Worm (Caenorhabditis elegans) whole organism, L1 larva: ENCODE measurements around the gene C25F6.6.

Experiments used
- C04F5.9 ChIP-seq: sonication (generic microtip); optimal IDR thresholded peaks from 2 replicates; lab custom pipeline; 2016; ENCODE audit warnings: missing genetic modification characterization, missing compliant biosample characterization
- aha-1 ChIP-seq: fragments of 150-350 bp; optimal IDR thresholded peaks from 2 replicates; lab custom pipeline; 2014; ENCODE audit warnings: missing biosample characterization, missing genetic modification characterization
- alr-1 ChIP-seq: fragments of 200-800 bp; sonication (Bioruptor generic); optimal IDR thresholded peaks from 2 replicates; lab custom pipeline; 2018; ENCODE audit warnings: borderline replicate concordance, mild to moderate bottlenecking, missing genetic modification characterization, missing compliant biosample characterization
- aly-2 ChIP-seq: fragments of 150-350 bp; optimal IDR thresholded peaks from 2 replicates; lab custom pipeline; 2014; ENCODE audit warnings: missing biosample characterization, missing genetic modification characterization
- ama-1 ChIP-seq: fragments of 150-350 bp; optimal IDR thresholded peaks from 2 replicates; lab custom pipeline; 2014
- ceh-90 ChIP-seq: sonication (generic microtip); optimal IDR thresholded peaks from 2 replicates; lab custom pipeline; 2016; ENCODE audit warnings: missing genetic modification characterization, missing compliant biosample characterization
- efl-1 ChIP-seq, 4 experiments: fragments of 150-350 bp; optimal IDR thresholded peaks in 3 of 4; peaks in 1 of 4; 1 replicate in 1 of 4; 2 replicates in 3 of 4; lab custom pipeline; 2014; ENCODE audit warnings: missing biosample characterization in 2 of 4, missing genetic modification characterization in 2 of 4, missing genetic modification reagents in 2 of 4
- efl-3 ChIP-seq: fragments of 200-800 bp; sonication (Bioruptor generic); optimal IDR thresholded peaks from 2 replicates; lab custom pipeline; 2018; ENCODE audit warnings: mild to moderate bottlenecking, missing genetic modification characterization, missing compliant biosample characterization
- egl-27 ChIP-seq, 2 experiments: fragments of 150-350 bp in 1 of 2; sonication (generic microtip); optimal IDR thresholded peaks; 3 replicates each; lab custom pipeline; 2017 to 2018; ENCODE audit warnings: missing biosample characterization in 2 of 2, missing genetic modification characterization in 2 of 2, missing genetic modification reagents in 2 of 2
- elt-2 ChIP-seq: sonication (generic microtip); optimal IDR thresholded peaks from 2 replicates; lab custom pipeline; 2016; ENCODE audit warnings: missing genetic modification characterization, mild to moderate bottlenecking, inconsistent platforms, missing compliant biosample characterization, missing genetic modification reagents
- ets-5 ChIP-seq: fragments of 200-800 bp; sonication (Bioruptor generic); IDR thresholded peaks from 2 replicates; pipeline ENCODE4 v1.3.6; 2022; ENCODE audit warnings: missing genetic modification characterization, missing compliant biosample characterization
- fkh-8 ChIP-seq: sonication (generic microtip); optimal IDR thresholded peaks from 2 replicates; lab custom pipeline; 2016; ENCODE audit warnings: mild to moderate bottlenecking, missing genetic modification characterization, missing compliant biosample characterization
- hlh-17 ChIP-seq: fragments of 200-800 bp; sonication (Bioruptor generic); optimal IDR thresholded peaks from 2 replicates; lab custom pipeline; 2018; ENCODE audit warnings: missing genetic modification characterization, mild to moderate bottlenecking, missing compliant biosample characterization, moderate library complexity, borderline replicate concordance
- hpl-2 ChIP-seq: fragments of 150-350 bp; optimal IDR thresholded peaks from 2 replicates; lab custom pipeline; 2014; ENCODE audit warnings: missing biosample characterization, missing genetic modification reagents, missing genetic modification characterization
- jun-1 ChIP-seq: fragments of 150-350 bp; optimal IDR thresholded peaks from 2 replicates; lab custom pipeline; 2014; ENCODE audit warnings: missing biosample characterization, missing genetic modification reagents, missing genetic modification characterization
- lin-14 ChIP-seq: fragments of 200-800 bp; sonication (Bioruptor generic); optimal IDR thresholded peaks from 2 replicates; lab custom pipeline; 2018; ENCODE audit warnings: mild to moderate bottlenecking, missing genetic modification characterization, moderate library complexity, missing compliant biosample characterization
- lin-15B ChIP-seq: fragments of 150-350 bp; sonication (generic microtip); optimal IDR thresholded peaks from 3 replicates; lab custom pipeline; 2014; ENCODE audit warnings: missing biosample characterization, missing genetic modification characterization
- lin-35 ChIP-seq, 2 experiments: fragments of 150-350 bp; optimal IDR thresholded peaks; 2 replicates each; lab custom pipeline; 2014; ENCODE audit warnings: missing biosample characterization in 2 of 2, missing genetic modification characterization in 2 of 2, missing genetic modification reagents in 2 of 2
- lin-39 ChIP-seq: fragments of 150-350 bp; optimal IDR thresholded peaks from 2 replicates; lab custom pipeline; 2014; ENCODE audit warnings: missing biosample characterization, missing genetic modification reagents, missing genetic modification characterization
- mab-9 ChIP-seq: fragments of 200-800 bp; sonication (Bioruptor generic); IDR thresholded peaks from 2 replicates; pipeline ENCODE4 v1.3.6; 2022; ENCODE audit warnings: missing genetic modification reagents, missing genetic modification characterization, missing compliant biosample characterization
- nhr-11 ChIP-seq: fragments of 150-350 bp; optimal IDR thresholded peaks from 2 replicates; lab custom pipeline; 2014; ENCODE audit warnings: missing biosample characterization, missing genetic modification characterization
- nhr-12 ChIP-seq: sonication (generic microtip); optimal IDR thresholded peaks from 2 replicates; lab custom pipeline; 2017; ENCODE audit warnings: missing biosample characterization, missing genetic modification characterization
- nhr-19 ChIP-seq: fragments of 200-800 bp; sonication (Bioruptor generic); conservative IDR thresholded peaks from 2 replicates; pipeline ENCODE4 v1.3.6; 2022; ENCODE audit warnings: missing genetic modification characterization, missing compliant biosample characterization
- nhr-20 ChIP-seq: sonication (generic microtip); optimal IDR thresholded peaks from 2 replicates; lab custom pipeline; 2016; ENCODE audit warnings: mild to moderate bottlenecking, missing genetic modification characterization, missing compliant biosample characterization
- nhr-71 ChIP-seq: sonication (generic microtip); optimal IDR thresholded peaks from 2 replicates; lab custom pipeline; 2016; ENCODE audit warnings: mild to moderate bottlenecking, missing genetic modification characterization, moderate library complexity, missing compliant biosample characterization
- nhr-77 ChIP-seq: fragments of 150-350 bp; optimal IDR thresholded peaks from 2 replicates; lab custom pipeline; 2014; ENCODE audit warnings: missing biosample characterization, missing genetic modification characterization
- nhr-84 ChIP-seq: sonication (generic microtip); optimal IDR thresholded peaks from 2 replicates; lab custom pipeline; 2017; ENCODE audit warnings: missing biosample characterization, missing genetic modification characterization
- nhr-85 ChIP-seq: sonication (generic microtip); peaks from one replicate; lab custom pipeline; 2016; ENCODE audit warnings: missing genetic modification characterization, inconsistent platforms, missing compliant biosample characterization
- nhr-90 ChIP-seq: sonication (generic microtip); optimal IDR thresholded peaks from 2 replicates; lab custom pipeline; 2016; ENCODE audit warnings: mild to moderate bottlenecking, missing genetic modification characterization, missing compliant biosample characterization; ENCODE audit not compliant: poor library complexity
- pqm-1 ChIP-seq: sonication (generic microtip); optimal IDR thresholded peaks from 3 replicates; lab custom pipeline; 2017; ENCODE audit warnings: missing biosample characterization, missing genetic modification characterization
- rnt-1 ChIP-seq: sonication (generic microtip); optimal IDR thresholded peaks from 2 replicates; lab custom pipeline; 2016; ENCODE audit warnings: mild to moderate bottlenecking, missing genetic modification characterization, moderate library complexity, missing compliant biosample characterization
- snpc-4 ChIP-seq: fragments of 150-350 bp; optimal IDR thresholded peaks from 2 replicates; lab custom pipeline; 2014; ENCODE audit warnings: missing biosample characterization, missing genetic modification characterization
- sox-4 ChIP-seq: sonication (generic microtip); optimal IDR thresholded peaks from 2 replicates; lab custom pipeline; 2016; ENCODE audit warnings: missing genetic modification characterization, missing compliant biosample characterization
- tbx-2 ChIP-seq: sonication (generic microtip); optimal IDR thresholded peaks from 2 replicates; lab custom pipeline; 2016; ENCODE audit warnings: missing genetic modification characterization, missing compliant biosample characterization
- tlp-1 ChIP-seq: fragments of 150-350 bp; optimal IDR thresholded peaks from 2 replicates; lab custom pipeline; 2014; ENCODE audit warnings: missing biosample characterization, missing genetic modification characterization
- unc-130 ChIP-seq: fragments of 150-350 bp; optimal IDR thresholded peaks from 2 replicates; lab custom pipeline; 2017; ENCODE audit warnings: missing biosample characterization, missing genetic modification characterization, inconsistent platforms
- unc-98 ChIP-seq: fragments of 200-800 bp; sonication (Bioruptor generic); IDR thresholded peaks from 2 replicates; pipeline ENCODE4 v1.3.6; 2022; ENCODE audit warnings: missing genetic modification characterization, missing compliant biosample characterization

The C25F6.6 gene

DNA sequence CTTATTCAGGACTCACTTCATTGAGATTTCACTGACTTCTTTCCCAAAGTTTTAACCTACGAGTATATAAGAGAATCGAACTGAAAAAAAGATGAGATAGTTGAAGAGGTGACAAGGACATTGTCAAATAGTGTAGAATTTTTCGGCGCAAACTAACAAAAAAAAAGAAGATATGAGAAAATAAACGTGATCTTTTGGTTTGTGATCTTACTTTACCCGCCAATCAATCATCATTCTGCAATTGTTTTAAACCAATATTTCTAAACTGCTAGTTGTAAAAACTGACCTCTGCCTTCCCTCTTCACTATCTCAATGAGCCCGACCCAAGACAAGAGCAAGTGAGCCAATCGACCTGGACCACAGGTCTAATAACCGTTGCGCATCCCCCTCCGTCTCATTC, 15.5 kb upstream of the C25F6.6 start:
- peak; percentile 3 for TF ChIP-seq nhr-71
- TF ChIP-seq lin-14 (GFP tag; lab: Kevin White, UChicago), result peak; percentile 26
- TF ChIP-seq rnt-1, result no peak
- no peak for TF ChIP-seq aly-2 (tag; lab: Kevin White, UChicago)
- no peak for TF ChIP-seq fkh-8 (tag; lab: Kevin White, UChicago)
- no peak for TF ChIP-seq nhr-11 (tag; lab: Kevin White, UChicago)
- 0 out of 2 replicates have a peak, but pooled peaks have one; percentile 3 for TF ChIP-seq nhr-19 (GFP tag; lab: Robert Waterston, UW)
- no peak for TF ChIP-seq egl-27 (tag; optimal IDR thresholded peaks at IDR 0.05; lab: Kevin White, UChicago)
- no peak for TF ChIP-seq alr-1 (tag; lab: Kevin White, UChicago)
- peak; percentile 1 for TF ChIP-seq tbx-2 (tag; lab: Kevin White, UChicago)
- no peak for TF ChIP-seq ets-5
- TF ChIP-seq ceh-90 (tag; lab: Kevin White, UChicago), result no peak
- no peak for TF ChIP-seq hpl-2 (GFP tag; lab: Kevin White, UChicago)
- no peak for TF ChIP-seq snpc-4 (tag; lab: Kevin White, UChicago)
- peak; percentile 85 for TF ChIP-seq nhr-85 (tag; lab: Kevin White, UChicago)
- no peak for TF ChIP-seq lin-15B (tag; lab: Kevin White, UChicago)
- no peak for TF ChIP-seq unc-130 (tag; lab: Kevin White, UChicago)
- TF ChIP-seq nhr-12 (tag; lab: Kevin White, UChicago), result no peak
- peak; percentile 9 for TF ChIP-seq nhr-90 (tag; lab: Kevin White, UChicago)
- TF ChIP-seq unc-98, result no peak
- TF ChIP-seq tlp-1 (tag; lab: Kevin White, UChicago), result no peak
- no peak for TF ChIP-seq jun-1 (tag; lab: Kevin White, UChicago)
- no peak for TF ChIP-seq nhr-77 (tag; lab: Kevin White, UChicago)
- no peak for TF ChIP-seq pqm-1 (tag; lab: Kevin White, UChicago)
- TF ChIP-seq nhr-20 (tag; lab: Kevin White, UChicago), result peak; percentile 46
- no peak for TF ChIP-seq aha-1 (tag; lab: Kevin White, UChicago)
- TF ChIP-seq ama-1, result no peak

DNA sequence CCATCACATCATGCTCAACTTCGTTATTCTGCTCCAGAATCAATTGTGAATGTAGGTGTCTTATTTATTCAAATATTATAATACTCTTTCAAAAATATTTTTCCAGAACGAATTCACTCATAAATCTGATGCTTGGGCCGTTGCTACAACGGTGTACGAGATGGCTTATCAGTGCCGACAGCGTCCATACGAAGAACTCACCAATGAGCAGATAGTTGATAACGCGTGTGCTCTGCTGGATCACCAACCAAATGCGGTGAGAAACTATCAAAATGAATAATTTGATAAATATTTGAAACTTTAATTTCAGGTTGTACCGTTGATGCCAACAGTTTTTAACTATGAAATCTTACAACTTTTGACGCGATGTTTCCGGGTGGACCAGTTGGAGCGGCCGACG, 15.0 kb upstream of the C25F6.6 start:
- TF ChIP-seq unc-98, result no peak
- peak; percentile 71 for TF ChIP-seq elt-2 (tag; lab: Kevin White, UChicago)

DNA sequence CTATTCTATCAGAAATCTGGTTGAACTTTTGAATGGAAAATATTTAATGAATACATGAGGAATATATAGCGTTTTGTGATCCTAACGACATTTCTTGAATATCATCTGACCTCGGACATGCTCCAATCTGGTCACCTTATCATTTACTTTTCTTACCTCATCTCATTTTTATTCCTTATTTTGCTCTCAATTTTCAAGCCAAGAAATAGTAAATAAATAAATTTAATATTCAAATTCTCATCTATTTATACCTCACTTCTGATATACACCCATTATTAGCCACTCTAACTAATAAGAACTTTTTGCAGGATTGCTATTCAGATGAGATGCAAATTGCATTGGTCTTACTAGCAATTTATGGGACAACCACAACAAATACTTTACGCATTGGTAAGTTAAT, 10.3 kb upstream of the C25F6.6 start, which contains the start of gene ddr-1:
TSS of gene ddr-1 (plus strand) at position 301 of the 400 bp plus-strand sequence.
- TF ChIP-seq efl-3 (GFP tag; lab: Kevin White, UChicago) (no peak), sox-4 (tag; lab: Kevin White, UChicago) (no peak), lin-39 (tag; lab: Kevin White, UChicago) (no peak), nhr-11 (tag; lab: Kevin White, UChicago) (no peak), nhr-90 (tag; lab: Kevin White, UChicago) (no peak)

DNA sequence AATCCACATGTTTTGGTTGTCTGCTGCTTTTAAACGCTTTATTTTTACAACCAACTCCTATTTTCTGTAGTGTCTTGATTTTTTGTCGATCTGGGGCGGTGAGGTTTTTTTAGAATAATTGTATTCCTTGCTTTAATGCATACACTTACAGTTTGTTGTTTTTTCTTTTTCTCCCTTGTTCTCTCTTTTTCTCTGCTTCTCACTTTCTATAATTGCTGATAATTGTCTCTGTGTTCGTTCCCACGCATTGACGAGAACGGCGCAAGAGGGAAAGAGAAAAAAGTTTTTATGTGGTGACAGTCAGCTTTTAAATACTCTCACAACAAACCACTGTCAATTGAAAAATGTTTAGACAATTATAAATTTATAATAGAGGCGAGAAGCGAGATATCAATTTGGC, 8.1 kb upstream of the C25F6.6 start:
- TF ChIP-seq mab-9 (GFP tag; lab: Robert Waterston, UW) (no peak), pqm-1 (tag; lab: Kevin White, UChicago) (no peak), efl-1 (optimal IDR thresholded peaks at IDR 0.05; lab: Kevin White, UChicago) (no peak), efl-1 (GFP tag; optimal IDR thresholded peaks at IDR 0.05 in 1 of 2; lab: Kevin White, UChicago) (peak in 1 of 2 experiments; percentile 43), snpc-4 (tag; lab: Kevin White, UChicago) (no peak), hlh-17 (GFP tag; lab: Kevin White, UChicago) (no peak), nhr-11 (tag; lab: Kevin White, UChicago) (no peak), nhr-84 (tag; lab: Kevin White, UChicago) (no peak), lin-35 (GFP tag; optimal IDR thresholded peaks at IDR 0.05; lab: Kevin White, UChicago) (no peak), C04F5.9 (tag; lab: Kevin White, UChicago) (no peak)
